Worm (Caenorhabditis elegans) whole organism, young adult: Measurements from ENCODE around the gene T01C1.4.

Source experiments
- B0261.1 ChIP-seq: sonication (generic microtip); optimal IDR thresholded peaks from 2 replicates; lab custom pipeline; 2016; ENCODE audit warnings: mild to moderate bottlenecking, missing genetic modification characterization, moderate library complexity, missing compliant biosample characterization
- K11D2.4 ChIP-seq: fragments of 200-800 bp; sonication (Bioruptor generic); IDR thresholded peaks from 2 replicates; pipeline ENCODE4 v1.3.6; 2022; ENCODE audit warnings: missing genetic modification reagents, missing genetic modification characterization, missing compliant biosample characterization
- T07F8.4 ChIP-seq: sonication (generic microtip); optimal IDR thresholded peaks from 2 replicates; lab custom pipeline; 2016; ENCODE audit warnings: mild to moderate bottlenecking, missing genetic modification characterization, moderate library complexity, missing compliant biosample characterization
- Y67H2A.10 ChIP-seq: fragments of 200-800 bp; sonication (Bioruptor generic); conservative IDR thresholded peaks from 2 replicates; pipeline ENCODE4 v1.3.6; 2022; ENCODE audit warnings: missing genetic modification reagents, missing genetic modification characterization, missing compliant biosample characterization
- ZK185.1 ChIP-seq: sonication (generic microtip); optimal IDR thresholded peaks from 2 replicates; lab custom pipeline; 2016; ENCODE audit warnings: mild to moderate bottlenecking, missing genetic modification characterization, missing compliant biosample characterization; ENCODE audit not compliant: poor library complexity, severe bottlenecking
- akir-1 ChIP-seq: fragments of 200-800 bp; sonication (Bioruptor generic); optimal IDR thresholded peaks from 2 replicates; lab custom pipeline; 2018; ENCODE audit warnings: mild to moderate bottlenecking, missing genetic modification characterization, moderate library complexity, missing compliant biosample characterization
- ama-1 ChIP-seq, 3 experiments: fragments of 150-350 bp in 1 of 3; sonication (generic microtip) in 2 of 3; optimal IDR thresholded peaks; 2 replicates each; lab custom pipeline; 2014 to 2018; ENCODE audit warnings: missing biosample characterization in 2 of 3, missing genetic modification characterization in 2 of 3, missing genetic modification reagents in 2 of 3
- bed-2 ChIP-seq: fragments of 200-800 bp; sonication (Bioruptor generic); IDR thresholded peaks from 2 replicates; pipeline ENCODE4 v1.3.6; 2022; ENCODE audit warnings: missing genetic modification reagents, missing genetic modification characterization, missing compliant biosample characterization
- ccch-3 ChIP-seq: fragments of 200-800 bp; sonication (Bioruptor generic); optimal IDR thresholded peaks from 2 replicates; lab custom pipeline; 2018; ENCODE audit warnings: mild to moderate bottlenecking, missing genetic modification characterization, missing compliant biosample characterization
- cebp-1 ChIP-seq, 2 experiments: fragments of 200-800 bp in 1 of 2; sonication (Bioruptor generic) in 1 of 2; sonication (generic microtip) in 1 of 2; IDR thresholded peaks in 1 of 2; optimal IDR thresholded peaks in 1 of 2; 2 replicates each; pipeline versions ENCODE4 v1.3.6 to Lab custom; 2017 to 2022; ENCODE audit warnings: missing compliant biosample characterization in 2 of 2, missing genetic modification characterization in 2 of 2, mild to moderate bottlenecking in 1 of 2, missing genetic modification reagents in 1 of 2, moderate library complexity in 1 of 2
- cebp-2 ChIP-seq: fragments of 200-800 bp; sonication (Bioruptor generic); IDR thresholded peaks from 2 replicates; pipeline ENCODE4 v1.3.6; 2022; ENCODE audit warnings: missing genetic modification characterization, missing compliant biosample characterization
- ceh-100 ChIP-seq: fragments of 200-800 bp; sonication (Bioruptor generic); IDR thresholded peaks from 2 replicates; pipeline ENCODE4 v1.3.6; 2022; ENCODE audit warnings: missing genetic modification reagents, missing genetic modification characterization, missing compliant biosample characterization
- ceh-27 ChIP-seq: fragments of 200-800 bp; sonication (Bioruptor generic); optimal IDR thresholded peaks from 2 replicates; lab custom pipeline; 2018; ENCODE audit warnings: mild to moderate bottlenecking, missing genetic modification characterization, moderate library complexity, missing compliant biosample characterization
- ceh-40 ChIP-seq: fragments of 200-800 bp; sonication (Bioruptor generic); IDR thresholded peaks from 2 replicates; pipeline ENCODE4 v1.3.6; 2022; ENCODE audit warnings: missing genetic modification characterization, missing compliant biosample characterization
- ceh-58 ChIP-seq: fragments of 200-800 bp; sonication (Bioruptor generic); IDR thresholded peaks from 2 replicates; pipeline ENCODE4 v1.3.6; 2022; ENCODE audit warnings: missing genetic modification characterization, missing compliant biosample characterization
- dox-1 ChIP-seq: fragments of 200-800 bp; sonication (Bioruptor generic); IDR thresholded peaks from 2 replicates; pipeline ENCODE4 v1.3.6; 2022; ENCODE audit warnings: missing genetic modification reagents, missing genetic modification characterization, missing compliant biosample characterization
- dpff-1 ChIP-seq: sonication (generic microtip); optimal IDR thresholded peaks from 2 replicates; lab custom pipeline; 2017; ENCODE audit warnings: mild to moderate bottlenecking, missing genetic modification characterization, missing compliant biosample characterization
- efl-1 ChIP-seq: fragments of 150-350 bp; optimal IDR thresholded peaks from 2 replicates; lab custom pipeline; 2014; ENCODE audit warnings: missing biosample characterization, missing genetic modification reagents, missing genetic modification characterization
- egrh-3 ChIP-seq: fragments of 200-800 bp; sonication (Bioruptor generic); IDR thresholded peaks from 2 replicates; pipeline ENCODE4 v1.3.6; 2022; ENCODE audit warnings: missing genetic modification reagents, missing genetic modification characterization, missing compliant biosample characterization
- ekl-4 ChIP-seq: fragments of 200-800 bp; sonication (Bioruptor generic); IDR thresholded peaks from 2 replicates; pipeline ENCODE4 v1.3.6; 2022; ENCODE audit warnings: missing genetic modification reagents, missing genetic modification characterization, missing compliant biosample characterization
- gei-17 ChIP-seq: fragments of 200-800 bp; sonication (Bioruptor generic); optimal IDR thresholded peaks from 2 replicates; lab custom pipeline; 2018; ENCODE audit warnings: mild to moderate bottlenecking, missing genetic modification characterization, missing compliant biosample characterization
- let-526 ChIP-seq: fragments of 200-800 bp; sonication (Bioruptor generic); IDR thresholded peaks from 2 replicates; pipeline ENCODE4 v1.3.6; 2022; ENCODE audit warnings: missing genetic modification reagents, missing genetic modification characterization, missing compliant biosample characterization
- lsl-1 ChIP-seq: fragments of 200-800 bp; sonication (Bioruptor generic); optimal IDR thresholded peaks from 2 replicates; lab custom pipeline; 2018; ENCODE audit warnings: mild to moderate bottlenecking, missing genetic modification characterization, moderate library complexity, missing compliant biosample characterization
- madf-10 ChIP-seq: sonication (generic microtip); optimal IDR thresholded peaks from 2 replicates; lab custom pipeline; 2016; ENCODE audit warnings: mild to moderate bottlenecking, missing genetic modification characterization, missing compliant biosample characterization
- madf-6 ChIP-seq: fragments of 200-800 bp; sonication (Bioruptor generic); IDR thresholded peaks from 2 replicates; pipeline ENCODE4 v1.3.6; 2022; ENCODE audit warnings: missing genetic modification reagents, missing genetic modification characterization, missing compliant biosample characterization
- madf-8 ChIP-seq: fragments of 200-800 bp; sonication (Bioruptor generic); conservative IDR thresholded peaks from 2 replicates; pipeline ENCODE4 v1.3.6; 2022; ENCODE audit warnings: missing genetic modification reagents, missing genetic modification characterization, missing compliant biosample characterization
- mel-28 ChIP-seq: sonication (generic microtip); optimal IDR thresholded peaks from 2 replicates; lab custom pipeline; 2016; ENCODE audit warnings: borderline replicate concordance, mild to moderate bottlenecking, missing genetic modification characterization, missing compliant biosample characterization
- nfya-2 ChIP-seq: fragments of 200-800 bp; sonication (Bioruptor generic); IDR thresholded peaks from 2 replicates; pipeline ENCODE4 v1.3.6; 2022; ENCODE audit warnings: missing genetic modification reagents, missing genetic modification characterization, missing compliant biosample characterization
- nfyb-1 ChIP-seq: fragments of 200-800 bp; sonication (Bioruptor generic); IDR thresholded peaks from 2 replicates; pipeline ENCODE4 v1.3.6; 2022; ENCODE audit warnings: missing genetic modification reagents, missing genetic modification characterization, missing compliant biosample characterization
- nhr-80 ChIP-seq: sonication (generic microtip); optimal IDR thresholded peaks from 2 replicates; lab custom pipeline; 2016; ENCODE audit warnings: missing genetic modification characterization, missing compliant biosample characterization
- pha-4 ChIP-seq: fragments of 150-350 bp; sonication (generic microtip); optimal IDR thresholded peaks from 2 replicates; lab custom pipeline; 2014; ENCODE audit warnings: missing biosample characterization, missing genetic modification reagents, missing genetic modification characterization
- rec-8 ChIP-seq, 2 experiments: sonication (generic microtip); optimal IDR thresholded peaks; 2 replicates each; lab custom pipeline; 2016; ENCODE audit warnings: mild to moderate bottlenecking in 2 of 2, missing genetic modification characterization in 2 of 2, missing genetic modification reagents in 2 of 2, missing genotype in 2 of 2, missing biosample characterization in 1 of 2, missing compliant biosample characterization in 1 of 2, moderate library complexity in 1 of 2
- rpc-1 ChIP-seq, 2 experiments: fragments of 150-350 bp in 1 of 2; sonication (generic microtip) in 1 of 2; optimal IDR thresholded peaks; 2 replicates each; lab custom pipeline; 2014 to 2018; ENCODE audit warnings: missing biosample characterization in 1 of 2, missing genetic modification characterization in 1 of 2, missing genetic modification reagents in 1 of 2, missing genotype in 1 of 2
- snpc-3.4 ChIP-seq: sonication (generic microtip); optimal IDR thresholded peaks from 2 replicates; lab custom pipeline; 2017; ENCODE audit warnings: missing genetic modification characterization, mild to moderate bottlenecking, missing compliant biosample characterization, antibody characterized with exemption, moderate library complexity, missing genotype, missing genetic modification reagents
- snpc-4 ChIP-seq, 5 experiments: fragments of 150-350 bp in 1 of 5; sonication (generic microtip) in 4 of 5; optimal IDR thresholded peaks; 2 replicates each; lab custom pipeline; 2014 to 2018; ENCODE audit warnings: missing genetic modification characterization in 5 of 5, missing biosample characterization in 3 of 5, antibody characterized with exemption in 2 of 5, mild to moderate bottlenecking in 2 of 5, missing compliant biosample characterization in 2 of 5, missing genotype in 2 of 5, moderate library complexity in 2 of 5, missing genetic modification reagents in 1 of 5
- somi-1 ChIP-seq: fragments of 200-800 bp; sonication (Bioruptor generic); optimal IDR thresholded peaks from 2 replicates; lab custom pipeline; 2018; ENCODE audit warnings: mild to moderate bottlenecking, missing genetic modification characterization, missing compliant biosample characterization
- xnd-1 ChIP-seq: sonication (generic microtip); optimal IDR thresholded peaks from 2 replicates; lab custom pipeline; 2016; ENCODE audit warnings: missing genotype, missing genetic modification reagents, missing genetic modification characterization, missing compliant biosample characterization
- ztf-26 ChIP-seq: sonication (generic microtip); optimal IDR thresholded peaks from 2 replicates; lab custom pipeline; 2017; ENCODE audit warnings: missing genetic modification characterization, missing compliant biosample characterization
- ztf-6 ChIP-seq: fragments of 200-800 bp; sonication (Bioruptor generic); IDR thresholded peaks from 2 replicates; pipeline ENCODE4 v1.3.6; 2022; ENCODE audit warnings: missing genetic modification reagents, missing genetic modification characterization, missing compliant biosample characterization

The T01C1.4 gene

ce11 chrX:10760958-10761357 lies 44.0 kb upstream of the T01C1.4 start:
- TF ChIP-seq T07F8.4 (no peak), cebp-1 (GFP tag; IDR thresholded peaks at IDR 0.05; lab: Robert Waterston, UW) (peak; percentile 81), cebp-1 (tag; optimal IDR thresholded peaks at IDR 0.05; lab: Kevin White, UChicago) (peak; percentile 91), nfyb-1 (GFP tag; lab: Robert Waterston, UW) (no peak), nhr-80 (tag; lab: Kevin White, UChicago) (peak; percentile 6), let-526 (GFP tag; lab: Robert Waterston, UW) (no peak)
- TF ChIP-seq, all 124 proteins: peak for 2

ce11 chrX:10758453-10758852 lies 41.5 kb upstream of the T01C1.4 start:
- TF ChIP-seq gei-17 (GFP tag; lab: Kevin White, UChicago): no peak
- 0 out of 2 replicates have a peak, but pooled peaks have one; percentile 12 for TF ChIP-seq nfya-2 (GFP tag; lab: Robert Waterston, UW)
- no peak for TF ChIP-seq efl-1 (GFP tag; lab: Kevin White, UChicago)

- TF ChIP-seq lsl-1 (GFP tag; lab: Kevin White, UChicago): no peak
- TF ChIP-seq akir-1 (GFP tag; lab: Kevin White, UChicago): no peak
- TF ChIP-seq madf-8 (GFP tag; lab: Robert Waterston, UW): no peak
- no peak for TF ChIP-seq bed-2
Measured at ce11 chrX:10757608-10758007, 40.7 kb upstream of the T01C1.4 start, which contains the start of gene R07A4.4. TSS of gene R07A4.4 (minus strand) at chrX:10757708.

ce11 chrX:10756185-10756584 lies 39.3 kb upstream of the T01C1.4 start:
- TF ChIP-seq ZK185.1 (tag; lab: Kevin White, UChicago) (peak; percentile 36), rpc-1 (optimal IDR thresholded peaks at IDR 0.05; lab: Kevin White, UChicago) (no peak), rpc-1 (tag; optimal IDR thresholded peaks at IDR 0.05; lab: Kevin White, UChicago) (no peak), snpc-3.4 (tag; lab: Kevin White, UChicago) (no peak), gei-17 (GFP tag; lab: Kevin White, UChicago) (peak; percentile 89), K11D2.4 (GFP tag; lab: Robert Waterston, UW) (0 out of 2 replicates have a peak, but pooled peaks have one; percentile 37), somi-1 (GFP tag; lab: Kevin White, UChicago) (no peak), madf-10 (no peak), nhr-80 (tag; lab: Kevin White, UChicago) (peak; percentile 6), ccch-3 (GFP tag; lab: Kevin White, UChicago) (no peak), xnd-1 (tag; lab: Kevin White, UChicago) (no peak), ztf-26 (peak; percentile 23), cebp-2 (GFP tag; lab: Robert Waterston, UW) (no peak), ztf-6 (no peak), ceh-100 (GFP tag; lab: Robert Waterston, UW) (no peak)

- TF ChIP-seq ceh-58 (no peak), snpc-4 (GFP tag; optimal IDR thresholded peaks at IDR 0.05; lab: Kevin White, UChicago) (no peak), snpc-4 (tag; optimal IDR thresholded peaks at IDR 0.05; lab: Kevin White, UChicago) (no peak), egrh-3 (GFP tag; lab: Robert Waterston, UW) (no peak), pha-4 (tag; lab: Kevin White, UChicago) (no peak), dpff-1 (tag; lab: Kevin White, UChicago) (no peak), Y67H2A.10 (GFP tag; lab: Robert Waterston, UW) (no peak), B0261.1 (no peak), madf-6 (GFP tag; lab: Robert Waterston, UW) (no peak), rec-8 (tag; optimal IDR thresholded peaks at IDR 0.05; lab: Kevin White, UChicago) (no peak), ceh-40 (GFP tag; lab: Robert Waterston, UW) (no peak), ekl-4 (GFP tag; lab: Robert Waterston, UW) (no peak), mel-28 (tag; lab: Kevin White, UChicago) (no peak), ZK185.1 (tag; lab: Kevin White, UChicago) (no peak), ama-1 (optimal IDR thresholded peaks at IDR 0.05; lab: Kevin White, UChicago) (no peak), ama-1 (GFP tag; optimal IDR thresholded peaks at IDR 0.05; lab: Kevin White, UChicago) (no peak), dox-1 (no peak), ceh-27 (GFP tag; lab: Kevin White, UChicago) (no peak)
Measured at ce11 chrX:10754532-10754931, 37.6 kb upstream of the T01C1.4 start.
